Fruit fly (Drosophila melanogaster): ENCODE data around the gene drongo.

- TF ChIP-seq Hr83 (GFP tag; optimal IDR thresholded peaks at IDR 0.05; ENCODE audit: poor library complexity, severe bottlenecking) (no peak), CrebA (GFP tag; optimal IDR thresholded peaks at IDR 0.05; ENCODE audit: borderline replicate concordance) (no peak), usp (GFP tag; optimal IDR thresholded peaks at IDR 0.05) (no peak), CG32264 (GFP tag; optimal IDR thresholded peaks at IDR 0.05) (no peak), Vsx2 (GFP tag; optimal IDR thresholded peaks at IDR 0.05; ENCODE audit: partially characterized antibody) (no peak)
These were observed 29.5 kb downstream of the drongo start, which contains the start of gene CG3662 for dm6 chr2L:821242-821985.

Data from whole organism, wandering third instar larva.